Fruit fly (Drosophila melanogaster) whole organism, pupa: ENCODE results near the gene NK7.1.

Experiments
- CG15710 ChIP-seq: fragments of 200-800 bp; sonication (Bioruptor generic); optimal IDR thresholded peaks from 2 replicates; lab custom pipeline; 2018; ENCODE audit warnings: missing biosample characterization, mild to moderate bottlenecking, missing genetic modification characterization, moderate library complexity
- CG34367 ChIP-seq: fragments of 200-800 bp; sonication (Bioruptor generic); optimal IDR thresholded peaks from 2 replicates; lab custom pipeline; 2018; ENCODE audit warnings: missing biosample characterization, mild to moderate bottlenecking, missing genetic modification characterization
- Pif1A ChIP-seq: fragments of 200-800 bp; sonication (Bioruptor generic); optimal IDR thresholded peaks from 3 replicates; lab custom pipeline; 2016; ENCODE audit warnings: missing biosample characterization, missing genetic modification characterization
- Snoo ChIP-seq: fragments of 200-800 bp; sonication (Bioruptor generic); optimal IDR thresholded peaks from 3 replicates; lab custom pipeline; 2017; ENCODE audit warnings: missing biosample characterization, mild to moderate bottlenecking, missing genetic modification characterization, inconsistent platforms

DNA sequence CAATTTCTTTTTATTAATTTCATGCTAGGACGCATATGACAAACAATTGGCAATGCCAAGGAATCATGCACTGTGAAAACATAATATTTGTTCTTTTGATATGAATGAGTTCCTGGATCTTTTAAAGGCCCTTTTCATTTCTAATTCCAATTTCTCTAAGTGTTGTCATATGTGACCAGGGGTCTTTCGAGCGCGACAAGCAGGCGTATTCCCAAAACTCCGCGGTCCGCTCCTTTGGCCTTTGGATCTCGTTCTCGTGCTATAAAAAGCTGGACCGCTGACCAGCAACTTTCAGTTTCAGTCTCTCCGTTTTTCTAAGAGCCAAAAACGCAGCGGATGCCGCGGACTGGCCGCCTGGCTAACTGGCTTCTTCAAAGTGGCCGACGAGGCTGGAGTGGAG, 45.5 kb upstream of the NK7.1 start, which contains the start of gene natalisin:
- TF ChIP-seq CG15710 (tag; lab: Kevin White, UChicago) (no peak), CG34367 (tag; lab: Kevin White, UChicago) (no peak), Pif1A (GFP tag; lab: Kevin White, UChicago) (no peak), Snoo (no peak)
